Worm (Caenorhabditis elegans) whole organism, young adult: ENCODE results near the gene F09E5.12.

Experiments used
- F33H1.4 ChIP-seq: fragments of 200-800 bp; sonication (Bioruptor generic); IDR thresholded peaks from 2 replicates; pipeline ENCODE4 v1.3.6; 2022; ENCODE audit warnings: missing genetic modification reagents, missing genetic modification characterization, missing compliant biosample characterization
- F52B5.7 ChIP-seq: sonication (generic microtip); optimal IDR thresholded peaks from 2 replicates; lab custom pipeline; 2016; ENCODE audit warnings: mild to moderate bottlenecking, missing genetic modification characterization, missing compliant biosample characterization
- F57A8.1 ChIP-seq: fragments of 200-800 bp; sonication (Bioruptor generic); optimal IDR thresholded peaks from 2 replicates; lab custom pipeline; 2018; ENCODE audit warnings: mild to moderate bottlenecking, missing genetic modification characterization, moderate library complexity, missing compliant biosample characterization
- F57C9.4 ChIP-seq: sonication (generic microtip); optimal IDR thresholded peaks from 2 replicates; lab custom pipeline; 2017; ENCODE audit warnings: mild to moderate bottlenecking, missing genetic modification characterization, missing compliant biosample characterization
- K12H6.12 ChIP-seq: fragments of 200-800 bp; sonication (Bioruptor generic); optimal IDR thresholded peaks from 2 replicates; lab custom pipeline; 2018; ENCODE audit warnings: mild to moderate bottlenecking, missing genetic modification characterization, missing compliant biosample characterization
- T07F8.4 ChIP-seq: sonication (generic microtip); optimal IDR thresholded peaks from 2 replicates; lab custom pipeline; 2016; ENCODE audit warnings: mild to moderate bottlenecking, missing genetic modification characterization, moderate library complexity, missing compliant biosample characterization
- T26A5.8 ChIP-seq: sonication (generic microtip); optimal IDR thresholded peaks from 2 replicates; lab custom pipeline; 2016; ENCODE audit warnings: missing genetic modification characterization, missing compliant biosample characterization
- Y53F4B.3 ChIP-seq: fragments of 200-800 bp; sonication (Bioruptor generic); IDR thresholded peaks from 2 replicates; pipeline ENCODE4 v1.3.6; 2022; ENCODE audit warnings: missing genetic modification reagents, missing genetic modification characterization, missing compliant biosample characterization
- Y56A3A.18 ChIP-seq: fragments of 200-800 bp; sonication (Bioruptor generic); IDR thresholded peaks from 2 replicates; pipeline ENCODE4 v1.3.6; 2022; ENCODE audit warnings: missing genetic modification reagents, missing genetic modification characterization, missing compliant biosample characterization
- Y95B8A.8 ChIP-seq: fragments of 200-800 bp; sonication (Bioruptor generic); IDR thresholded peaks from 2 replicates; pipeline ENCODE4 v1.3.6; 2022; ENCODE audit warnings: missing genetic modification reagents, missing genetic modification characterization, missing compliant biosample characterization
- ZK185.1 ChIP-seq: sonication (generic microtip); optimal IDR thresholded peaks from 2 replicates; lab custom pipeline; 2016; ENCODE audit warnings: mild to moderate bottlenecking, missing genetic modification characterization, missing compliant biosample characterization; ENCODE audit not compliant: poor library complexity, severe bottlenecking
- akir-1 ChIP-seq: fragments of 200-800 bp; sonication (Bioruptor generic); optimal IDR thresholded peaks from 2 replicates; lab custom pipeline; 2018; ENCODE audit warnings: mild to moderate bottlenecking, missing genetic modification characterization, moderate library complexity, missing compliant biosample characterization
- ama-1 ChIP-seq, 3 experiments: fragments of 150-350 bp in 1 of 3; sonication (generic microtip) in 2 of 3; optimal IDR thresholded peaks; 2 replicates each; lab custom pipeline; 2014 to 2018; ENCODE audit warnings: missing biosample characterization in 2 of 3, missing genetic modification characterization in 2 of 3, missing genetic modification reagents in 2 of 3
- atf-7 ChIP-seq: sonication (generic microtip); optimal IDR thresholded peaks from 2 replicates; lab custom pipeline; 2017; ENCODE audit warnings: mild to moderate bottlenecking, missing genetic modification characterization, missing compliant biosample characterization
- attf-3 ChIP-seq: fragments of 200-800 bp; sonication (Bioruptor generic); conservative IDR thresholded peaks from 2 replicates; pipeline ENCODE4 v1.3.6; 2022; ENCODE audit warnings: missing genetic modification reagents, missing genetic modification characterization, missing compliant biosample characterization
- bed-1 ChIP-seq: fragments of 200-800 bp; sonication (Bioruptor generic); IDR thresholded peaks from 2 replicates; pipeline ENCODE4 v1.3.6; 2022; ENCODE audit warnings: missing genetic modification reagents, missing genetic modification characterization, missing compliant biosample characterization
- cebp-2 ChIP-seq: fragments of 200-800 bp; sonication (Bioruptor generic); IDR thresholded peaks from 2 replicates; pipeline ENCODE4 v1.3.6; 2022; ENCODE audit warnings: missing genetic modification characterization, missing compliant biosample characterization
- ceh-40 ChIP-seq: fragments of 200-800 bp; sonication (Bioruptor generic); IDR thresholded peaks from 2 replicates; pipeline ENCODE4 v1.3.6; 2022; ENCODE audit warnings: missing genetic modification characterization, missing compliant biosample characterization
- ceh-91 ChIP-seq: fragments of 200-800 bp; sonication (Bioruptor generic); IDR thresholded peaks from 2 replicates; pipeline ENCODE4 v1.3.6; 2022; ENCODE audit warnings: missing genetic modification reagents, missing genetic modification characterization, missing compliant biosample characterization
- dpl-1 ChIP-seq: fragments of 150-350 bp; optimal IDR thresholded peaks from 2 replicates; lab custom pipeline; 2014; ENCODE audit warnings: missing biosample characterization, missing genetic modification reagents, missing genetic modification characterization
- egl-18 ChIP-seq: fragments of 200-800 bp; sonication (Bioruptor generic); IDR thresholded peaks from 2 replicates; pipeline ENCODE4 v1.3.6; 2022; ENCODE audit warnings: missing genetic modification reagents, missing genetic modification characterization, missing compliant biosample characterization
- ekl-4 ChIP-seq: fragments of 200-800 bp; sonication (Bioruptor generic); IDR thresholded peaks from 2 replicates; pipeline ENCODE4 v1.3.6; 2022; ENCODE audit warnings: missing genetic modification reagents, missing genetic modification characterization, missing compliant biosample characterization
- fkh-3 ChIP-seq: sonication (generic microtip); optimal IDR thresholded peaks from 2 replicates; lab custom pipeline; 2016; ENCODE audit warnings: mild to moderate bottlenecking, missing genetic modification characterization, missing compliant biosample characterization
- him-1 ChIP-seq: sonication (generic microtip); optimal IDR thresholded peaks from 2 replicates; lab custom pipeline; 2016; ENCODE audit warnings: missing genotype, missing genetic modification reagents, missing genetic modification characterization, missing compliant biosample characterization
- hmg-20 ChIP-seq: fragments of 200-800 bp; sonication (Bioruptor generic); IDR thresholded peaks from 2 replicates; pipeline ENCODE4 v1.3.6; 2022; ENCODE audit warnings: missing genetic modification reagents, missing genetic modification characterization, missing compliant biosample characterization
- let-526 ChIP-seq: fragments of 200-800 bp; sonication (Bioruptor generic); IDR thresholded peaks from 2 replicates; pipeline ENCODE4 v1.3.6; 2022; ENCODE audit warnings: missing genetic modification reagents, missing genetic modification characterization, missing compliant biosample characterization
- let-607 ChIP-seq, 2 experiments: fragments of 200-800 bp in 1 of 2; sonication (Bioruptor generic) in 1 of 2; sonication (generic microtip) in 1 of 2; optimal IDR thresholded peaks; 2 replicates each; lab custom pipeline; 2016 to 2018; ENCODE audit warnings: mild to moderate bottlenecking in 2 of 2, missing compliant biosample characterization in 2 of 2, missing genetic modification characterization in 2 of 2, moderate library complexity in 2 of 2, missing genotype in 1 of 2
- lin-26 ChIP-seq: fragments of 200-800 bp; sonication (Bioruptor generic); IDR thresholded peaks from 2 replicates; pipeline ENCODE4 v1.3.6; 2022; ENCODE audit warnings: missing genetic modification reagents, missing genetic modification characterization, missing compliant biosample characterization
- lin-40 ChIP-seq: sonication (generic microtip); optimal IDR thresholded peaks from 2 replicates; lab custom pipeline; 2016; ENCODE audit warnings: missing genetic modification characterization, mild to moderate bottlenecking, missing compliant biosample characterization, missing genotype, missing genetic modification reagents
- lin-54 ChIP-seq: fragments of 200-800 bp; sonication (Bioruptor generic); optimal IDR thresholded peaks from 2 replicates; lab custom pipeline; 2018; ENCODE audit warnings: mild to moderate bottlenecking, missing genetic modification characterization, missing compliant biosample characterization
- lsl-1 ChIP-seq: fragments of 200-800 bp; sonication (Bioruptor generic); optimal IDR thresholded peaks from 2 replicates; lab custom pipeline; 2018; ENCODE audit warnings: mild to moderate bottlenecking, missing genetic modification characterization, moderate library complexity, missing compliant biosample characterization
- madf-6 ChIP-seq: fragments of 200-800 bp; sonication (Bioruptor generic); IDR thresholded peaks from 2 replicates; pipeline ENCODE4 v1.3.6; 2022; ENCODE audit warnings: missing genetic modification reagents, missing genetic modification characterization, missing compliant biosample characterization
- mes-4 ChIP-seq: sonication (generic microtip); optimal IDR thresholded peaks from 2 replicates; lab custom pipeline; 2016; ENCODE audit warnings: missing genotype, missing genetic modification characterization, missing compliant biosample characterization
- mxl-1 ChIP-seq: sonication (generic microtip); optimal IDR thresholded peaks from 2 replicates; lab custom pipeline; 2016; ENCODE audit warnings: missing genetic modification characterization, missing compliant biosample characterization
- nhr-27 ChIP-seq: fragments of 200-800 bp; sonication (Bioruptor generic); optimal IDR thresholded peaks from 2 replicates; lab custom pipeline; 2018; ENCODE audit warnings: mild to moderate bottlenecking, missing genetic modification characterization, moderate library complexity, missing compliant biosample characterization
- nhr-90 ChIP-seq: sonication (generic microtip); optimal IDR thresholded peaks from 2 replicates; lab custom pipeline; 2016; ENCODE audit warnings: missing genotype, mild to moderate bottlenecking, missing genetic modification characterization, missing compliant biosample characterization
- pha-4 ChIP-seq: fragments of 150-350 bp; sonication (generic microtip); optimal IDR thresholded peaks from 2 replicates; lab custom pipeline; 2014; ENCODE audit warnings: missing biosample characterization, missing genetic modification reagents, missing genetic modification characterization
- rpc-1 ChIP-seq, 2 experiments: fragments of 150-350 bp in 1 of 2; sonication (generic microtip) in 1 of 2; optimal IDR thresholded peaks; 2 replicates each; lab custom pipeline; 2014 to 2018; ENCODE audit warnings: missing biosample characterization in 1 of 2, missing genetic modification characterization in 1 of 2, missing genetic modification reagents in 1 of 2, missing genotype in 1 of 2
- snpc-1.3 ChIP-seq: sonication (generic microtip); optimal IDR thresholded peaks from 2 replicates; lab custom pipeline; 2017; ENCODE audit warnings: missing genetic modification characterization, mild to moderate bottlenecking, missing compliant biosample characterization, antibody characterized with exemption, moderate library complexity, missing genotype, missing genetic modification reagents; ENCODE audit not compliant: insufficient read depth
- snpc-4 ChIP-seq, 5 experiments: fragments of 150-350 bp in 1 of 5; sonication (generic microtip) in 4 of 5; optimal IDR thresholded peaks; 2 replicates each; lab custom pipeline; 2014 to 2018; ENCODE audit warnings: missing genetic modification characterization in 5 of 5, missing biosample characterization in 3 of 5, antibody characterized with exemption in 2 of 5, mild to moderate bottlenecking in 2 of 5, missing compliant biosample characterization in 2 of 5, missing genotype in 2 of 5, moderate library complexity in 2 of 5, missing genetic modification reagents in 1 of 5
- somi-1 ChIP-seq: fragments of 200-800 bp; sonication (Bioruptor generic); optimal IDR thresholded peaks from 2 replicates; lab custom pipeline; 2018; ENCODE audit warnings: mild to moderate bottlenecking, missing genetic modification characterization, missing compliant biosample characterization
- sptf-2 ChIP-seq: fragments of 200-800 bp; sonication (Bioruptor generic); optimal IDR thresholded peaks from 2 replicates; lab custom pipeline; 2018; ENCODE audit warnings: mild to moderate bottlenecking, missing genetic modification characterization, missing compliant biosample characterization
- tbp1 ChIP-seq: fragments of 200-800 bp; sonication (Bioruptor generic); optimal IDR thresholded peaks from 2 replicates; lab custom pipeline; 2018; ENCODE audit warnings: mild to moderate bottlenecking, missing genetic modification characterization, missing compliant biosample characterization
- tbx-9 ChIP-seq: sonication (generic microtip); optimal IDR thresholded peaks from 2 replicates; lab custom pipeline; 2016; ENCODE audit warnings: borderline replicate concordance, missing genetic modification characterization, inconsistent platforms, missing compliant biosample characterization
- unc-62 ChIP-seq: fragments of 150-350 bp; optimal IDR thresholded peaks from 2 replicates; lab custom pipeline; 2014; ENCODE audit warnings: missing biosample characterization, missing genetic modification reagents, missing genetic modification characterization
- zim-3 ChIP-seq: sonication (generic microtip); optimal IDR thresholded peaks from 2 replicates; lab custom pipeline; 2017; ENCODE audit warnings: mild to moderate bottlenecking, missing genetic modification characterization, moderate library complexity, missing compliant biosample characterization
- ztf-25 ChIP-seq: fragments of 200-800 bp; sonication (Bioruptor generic); IDR thresholded peaks from 2 replicates; pipeline ENCODE4 v1.3.6; 2022; ENCODE audit warnings: missing genetic modification reagents, missing genetic modification characterization, missing compliant biosample characterization
- ztf-28 ChIP-seq: fragments of 200-800 bp; sonication (Bioruptor generic); IDR thresholded peaks from 2 replicates; pipeline ENCODE4 v1.3.6; 2022; ENCODE audit warnings: missing genetic modification reagents, missing genetic modification characterization, missing compliant biosample characterization

The F09E5.12 gene

DNA sequence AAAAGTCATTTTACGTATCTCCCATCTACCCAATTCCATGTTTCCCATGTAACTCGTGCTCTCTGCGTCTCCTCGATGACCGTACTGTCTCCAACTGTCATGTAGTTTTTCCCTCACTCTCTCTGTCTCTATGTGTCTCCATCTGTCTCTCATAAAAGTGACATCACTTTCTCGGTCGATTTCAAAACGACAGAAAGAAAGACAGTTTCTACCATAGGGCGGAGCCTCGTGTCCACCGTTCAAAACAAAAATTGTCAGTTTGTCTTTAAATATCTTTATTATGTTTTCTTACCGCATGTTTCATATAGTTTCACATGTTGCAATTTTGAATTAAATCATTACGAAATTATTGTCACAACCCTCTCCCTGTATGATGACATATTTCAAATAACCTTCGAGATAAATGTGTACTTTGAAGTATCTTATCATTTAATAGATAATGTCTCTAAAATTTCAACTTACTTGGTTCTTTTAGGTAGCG lies 40.3 kb downstream of the F09E5.12 start (continued):
- TF ChIP-seq madf-6 (GFP tag; lab: Robert Waterston, UW) (no peak), ceh-91 (GFP tag; lab: Robert Waterston, UW) (no peak), snpc-4 (GFP tag; optimal IDR thresholded peaks at IDR 0.05; lab: Kevin White, UChicago) (no peak), snpc-4 (tag; optimal IDR thresholded peaks at IDR 0.05; lab: Kevin White, UChicago) (peak in 1 of 4 experiments; percentile 49), bed-1 (GFP tag; lab: Robert Waterston, UW) (no peak), lin-40 (tag; lab: Kevin White, UChicago) (peak; percentile 84), mxl-1 (tag; lab: Kevin White, UChicago) (no peak), cebp-2 (GFP tag; lab: Robert Waterston, UW) (no peak), mes-4 (tag; lab: Kevin White, UChicago) (no peak), F57C9.4 (tag; lab: Kevin White, UChicago) (no peak), T26A5.8 (tag; lab: Kevin White, UChicago) (no peak), ZK185.1 (tag; lab: Kevin White, UChicago) (peak; percentile 59), lsl-1 (GFP tag; lab: Kevin White, UChicago) (no peak), unc-62 (GFP tag; lab: Kevin White, UChicago) (peak; percentile 60), let-526 (GFP tag; lab: Robert Waterston, UW) (no peak), nhr-90 (peak; percentile 47), zim-3 (tag; lab: Kevin White, UChicago) (no peak), ama-1 (optimal IDR thresholded peaks at IDR 0.05; lab: Kevin White, UChicago) (no peak), ama-1 (GFP tag; optimal IDR thresholded peaks at IDR 0.05; lab: Kevin White, UChicago) (no peak), Y53F4B.3 (GFP tag; lab: Robert Waterston, UW) (no peak), tbx-9 (tag; lab: Kevin White, UChicago) (no peak), him-1 (tag; lab: Kevin White, UChicago) (no peak), ceh-40 (GFP tag; lab: Robert Waterston, UW) (no peak), K12H6.12 (tag; lab: Kevin White, UChicago) (peak; percentile 45), F33H1.4 (GFP tag; lab: Robert Waterston, UW) (no peak), let-607 (tag; optimal IDR thresholded peaks at IDR 0.05; lab: Kevin White, UChicago) (peak; percentile 53 to 55), F57A8.1 (no peak), attf-3 (GFP tag; lab: Robert Waterston, UW) (no peak), F52B5.7 (tag; lab: Kevin White, UChicago) (no peak), fkh-3 (tag; lab: Kevin White, UChicago) (no peak), somi-1 (GFP tag; lab: Kevin White, UChicago) (peak; percentile 70), T07F8.4 (tag; lab: Kevin White, UChicago) (no peak), Y95B8A.8 (GFP tag; lab: Robert Waterston, UW) (no peak), hmg-20 (GFP tag; lab: Robert Waterston, UW) (no peak), lin-54 (GFP tag; lab: Kevin White, UChicago) (peak; percentile 46), rpc-1 (optimal IDR thresholded peaks at IDR 0.05; lab: Kevin White, UChicago) (no peak), rpc-1 (tag; optimal IDR thresholded peaks at IDR 0.05; lab: Kevin White, UChicago) (no peak), tbp1 (GFP tag; lab: Kevin White, UChicago) (peak; percentile 19), atf-7 (peak; percentile 99), lin-26 (GFP tag; lab: Robert Waterston, UW) (no peak), snpc-1.3 (tag; lab: Kevin White, UChicago) (no peak), dpl-1 (GFP tag; lab: Kevin White, UChicago) (no peak), Y56A3A.18 (GFP tag; lab: Robert Waterston, UW) (no peak), ztf-25 (GFP tag; lab: Robert Waterston, UW) (no peak), nhr-27 (tag; lab: Kevin White, UChicago) (no peak), akir-1 (GFP tag; lab: Kevin White, UChicago) (no peak), sptf-2 (GFP tag; lab: Kevin White, UChicago) (no peak), egl-18 (GFP tag; lab: Robert Waterston, UW) (no peak), ekl-4 (GFP tag; lab: Robert Waterston, UW) (0 out of 2 replicates have a peak, but pooled peaks have one; percentile 11), ztf-28 (GFP tag; lab: Robert Waterston, UW) (no peak), pha-4 (tag; lab: Kevin White, UChicago) (peak; percentile 77)
